Fruit fly (Drosophila melanogaster): ENCODE data around the gene Gr66a.

The Gr66a gene

dm6 chr3L:8296941-8297340 lies 9.8 kb downstream of the Gr66a start, which contains the start of gene Rab19 (continued):
- TF ChIP-seq CG7963 (GFP tag; IDR thresholded peaks at IDR 0.05; ENCODE audit: partially characterized antibody) (peak; percentile 65; the same call in 2 of the 3 replicates), MESR4 (GFP tag; optimal IDR thresholded peaks at IDR 0.05) (peak; percentile 72), CG6765 (GFP tag; optimal IDR thresholded peaks at IDR 0.05) (no peak), CG10431 (GFP tag; optimal IDR thresholded peaks at IDR 0.05) (no peak), MBD-R2 (GFP tag; IDR thresholded peaks at IDR 0.05) (peak; percentile 59; the same call in 1 of the 2 replicates), CG42726 (GFP tag; IDR thresholded peaks at IDR 0.05; ENCODE audit: partially characterized antibody) (peak; percentile 25; the same call in 1 of the 2 replicates), zen2 (GFP tag; IDR thresholded peaks at IDR 0.05; ENCODE audit: partially characterized antibody) (peak; percentile 91), abd-A (tag; optimal IDR thresholded peaks at IDR 0.05) (peak; percentile 5), CG9876 (GFP tag; optimal IDR thresholded peaks at IDR 0.05) (no peak), CG5953 (GFP tag; IDR thresholded peaks at IDR 0.05) (no peak), CG8388 (GFP tag; optimal IDR thresholded peaks at IDR 0.05) (no peak), amos (GFP tag; IDR thresholded peaks at IDR 0.05; ENCODE audit: partially characterized antibody) (peak; percentile 79), zen (tag; optimal IDR thresholded peaks at IDR 0.05) (peak; percentile 16), CG12391 (tag; optimal IDR thresholded peaks at IDR 0.05) (peak; percentile 3), CG6791 (GFP tag; IDR thresholded peaks at IDR 0.05; ENCODE audit: partially characterized antibody) (peak; percentile 79), phol (tag; optimal IDR thresholded peaks at IDR 0.05) (peak; percentile 25), pzg (GFP tag; optimal IDR thresholded peaks at IDR 0.05) (peak; percentile 53), Doc3 (GFP tag; IDR thresholded peaks at IDR 0.05; ENCODE audit: partially characterized antibody) (peak; percentile 98), oc (tag; optimal IDR thresholded peaks at IDR 0.05) (no peak), CG10654 (GFP tag; optimal IDR thresholded peaks at IDR 0.05) (no peak), CG31224 (GFP tag; IDR thresholded peaks at IDR 0.05) (no peak), CG14710 (tag; optimal IDR thresholded peaks at IDR 0.05) (peak; percentile 93), CG4360 (GFP tag; IDR thresholded peaks at IDR 0.05) (no peak), dimm (GFP tag; IDR thresholded peaks at IDR 0.05) (no peak), Fer1 (GFP tag; optimal IDR thresholded peaks at IDR 0.05) (no peak), CG2116 (GFP tag; optimal IDR thresholded peaks at IDR 0.05) (peak; percentile 82), nerfin-2 (GFP tag; IDR thresholded peaks at IDR 0.05; ENCODE audit: partially characterized antibody) (peak; percentile 76), hbn (GFP tag; IDR thresholded peaks at IDR 0.05; ENCODE audit: partially characterized antibody) (peak; percentile 87), CG31441 (GFP tag; IDR thresholded peaks at IDR 0.05) (no peak), Atf-2 (GFP tag; optimal IDR thresholded peaks at IDR 0.05) (no peak), CG17385 (GFP tag; optimal IDR thresholded peaks at IDR 0.05) (peak; percentile 36), CG4617 (GFP tag; optimal IDR thresholded peaks at IDR 0.05; ENCODE audit: borderline replicate concordance) (peak; percentile 15), gsb (GFP tag; IDR thresholded peaks at IDR 0.05) (no peak), grau (tag; optimal IDR thresholded peaks at IDR 0.05) (no peak), crc (GFP tag; optimal IDR thresholded peaks at IDR 0.05) (no peak), bowl (GFP tag; IDR thresholded peaks at IDR 0.05) (no peak), B-H2 (GFP tag; optimal IDR thresholded peaks at IDR 0.05) (no peak), CG8944 (GFP tag; optimal IDR thresholded peaks at IDR 0.05) (no peak), CG15269 (tag; optimal IDR thresholded peaks at IDR 0.05) (no peak), CG10543 (GFP tag; optimal IDR thresholded peaks at IDR 0.05) (no peak), esg (GFP tag; conservative IDR thresholded peaks at IDR 0.05) (no peak), E2f2 (GFP tag; IDR thresholded peaks at IDR 0.05) (peak; percentile 48; the same call in 1 of the 2 replicates), ranshi (GFP tag; IDR thresholded peaks at IDR 0.05) (no peak), ato (GFP tag; IDR thresholded peaks at IDR 0.05; ENCODE audit: partially characterized antibody) (peak; percentile 19; the same call in 1 of the 2 replicates), Asciz (GFP tag; optimal IDR thresholded peaks at IDR 0.05) (no peak), CG13775 (GFP tag; optimal IDR thresholded peaks at IDR 0.05) (no peak), crp (GFP tag; optimal IDR thresholded peaks at IDR 0.05) (peak; percentile 24 to 89), CG6175 (GFP tag; IDR thresholded peaks at IDR 0.05) (no peak), Blimp-1 (GFP tag; optimal IDR thresholded peaks at IDR 0.05) (peak; percentile 85)
